Worm (Caenorhabditis elegans) whole organism, L4/young adult: Measurements from ENCODE around the gene srx-28.

ENCODE experiments used
- W03F9.2 ChIP-seq: fragments of 150-350 bp; optimal IDR thresholded peaks from 2 replicates; lab custom pipeline; 2014; ENCODE audit warnings: missing biosample characterization, missing genetic modification characterization
- dao-5 ChIP-seq: sonication (generic microtip); optimal IDR thresholded peaks from 2 replicates; lab custom pipeline; 2016; ENCODE audit warnings: missing genotype, missing genetic modification characterization, moderate library complexity, missing compliant biosample characterization
- him-1 ChIP-seq: sonication (generic microtip); optimal IDR thresholded peaks from 2 replicates; lab custom pipeline; 2016; ENCODE audit warnings: missing genotype, missing genetic modification reagents, missing genetic modification characterization, missing compliant biosample characterization

The srx-28 gene

ce11 chrV:2761470-2761869, 4.4 kb upstream of the srx-28 start:
- TF ChIP-seq dao-5 (tag; lab: Kevin White, UChicago) (no peak), W03F9.2 (tag; lab: Kevin White, UChicago) (no peak), him-1 (tag; lab: Kevin White, UChicago) (no peak)

ce11 chrV:2759456-2759855, 2.4 kb upstream of the srx-28 start, which contains the start of gene srg-58:
srg-58 (minus strand) TSS chrV:2759556.
- TF ChIP-seq dao-5 (tag; lab: Kevin White, UChicago) = no peak
- no peak for TF ChIP-seq W03F9.2 (tag; lab: Kevin White, UChicago)
- no peak for TF ChIP-seq him-1 (tag; lab: Kevin White, UChicago)

- TF ChIP-seq dao-5 (tag; lab: Kevin White, UChicago) (no peak), him-1 (tag; lab: Kevin White, UChicago) (no peak), W03F9.2 (tag; lab: Kevin White, UChicago) (no peak)
Measured at ce11 chrV:2758437-2758836, 1.4 kb upstream of the srx-28 start.

- no peak for TF ChIP-seq him-1 (tag; lab: Kevin White, UChicago)
- no peak for TF ChIP-seq dao-5 (tag; lab: Kevin White, UChicago)
- TF ChIP-seq W03F9.2 (tag; lab: Kevin White, UChicago) = no peak
Measured at ce11 chrV:2753007-2753406, 4.1 kb downstream of the srx-28 start, which contains the start of gene srx-26. srx-26 (minus strand) TSS chrV:2753107.

- TF ChIP-seq him-1 (tag; lab: Kevin White, UChicago) (no peak), dao-5 (tag; lab: Kevin White, UChicago) (no peak), W03F9.2 (tag; lab: Kevin White, UChicago) (no peak)
Measured at ce11 chrV:2750006-2750405, 7.1 kb downstream of the srx-28 start, which contains the start of gene srx-24. srx-24 (minus strand) TSS chrV:2750106.

- no peak for TF ChIP-seq dao-5 (tag; lab: Kevin White, UChicago)
- TF ChIP-seq him-1 (tag; lab: Kevin White, UChicago) = no peak
- TF ChIP-seq W03F9.2 (tag; lab: Kevin White, UChicago) = no peak
Measured at ce11 chrV:2746404-2746803, 10.7 kb downstream of the srx-28 start.

- no peak for TF ChIP-seq W03F9.2 (tag; lab: Kevin White, UChicago)
Measured at ce11 chrV:2742298-2742697, 14.8 kb downstream of the srx-28 start, which contains the start of gene srg-62. srg-62 (minus strand) TSS chrV:2742398.

- no peak for TF ChIP-seq W03F9.2 (tag; lab: Kevin White, UChicago)
Measured at ce11 chrV:2740228-2740627, 16.8 kb downstream of the srx-28 start, which contains the start of gene srg-61. srg-61 (minus strand) TSS chrV:2740328.

ce11 chrV:2739607-2740006, 17.5 kb downstream of the srx-28 start:
- TF ChIP-seq him-1 (tag; lab: Kevin White, UChicago) (no peak), dao-5 (tag; lab: Kevin White, UChicago) (no peak), W03F9.2 (tag; lab: Kevin White, UChicago) (no peak)

- TF ChIP-seq him-1 (tag; lab: Kevin White, UChicago) = no peak
- TF ChIP-seq dao-5 (tag; lab: Kevin White, UChicago) = no peak
- no peak for TF ChIP-seq W03F9.2 (tag; lab: Kevin White, UChicago)
Measured at ce11 chrV:2738174-2738573, 18.9 kb downstream of the srx-28 start, which contains the start of gene srg-56. srg-56 (minus strand) TSS chrV:2738274.

ce11 chrV:2734360-2734759, 22.7 kb downstream of the srx-28 start, which contains the start of gene srg-57:
srg-57 (minus strand) TSS chrV:2734460.
- no peak for TF ChIP-seq W03F9.2 (tag; lab: Kevin White, UChicago)
- no peak for TF ChIP-seq him-1 (tag; lab: Kevin White, UChicago)
- TF ChIP-seq dao-5 (tag; lab: Kevin White, UChicago) = no peak

ce11 chrV:2730784-2731480, 26.1 kb downstream of the srx-28 start, which contains the start of gene dod-3:
dod-3 (minus strand) TSS chrV:2731098.
- TF ChIP-seq dao-5 (tag; lab: Kevin White, UChicago) = no peak
- TF ChIP-seq him-1 (tag; lab: Kevin White, UChicago) = no peak
- TF ChIP-seq W03F9.2 (tag; lab: Kevin White, UChicago) = no peak

- no peak for TF ChIP-seq W03F9.2 (tag; lab: Kevin White, UChicago)
- TF ChIP-seq dao-5 (tag; lab: Kevin White, UChicago) = no peak
- TF ChIP-seq him-1 (tag; lab: Kevin White, UChicago) = no peak
Measured at ce11 chrV:2728236-2728635, 28.8 kb downstream of the srx-28 start, which contains the start of gene str-33. str-33 (plus strand) TSS chrV:2728536.

- TF ChIP-seq W03F9.2 (tag; lab: Kevin White, UChicago) = no peak
- TF ChIP-seq him-1 (tag; lab: Kevin White, UChicago) = no peak
- TF ChIP-seq dao-5 (tag; lab: Kevin White, UChicago) = no peak
Measured at ce11 chrV:2727101-2727500, 30.0 kb downstream of the srx-28 start, which contains the start of gene str-13. str-13 (minus strand) TSS chrV:2727201.
